Fruit fly (Drosophila melanogaster) whole organism, embryonic: ENCODE data around the gene CG45073.

Experiments used
- CG10366 ChIP-seq: fragments of 200-800 bp; sonication (Bioruptor generic); IDR thresholded peaks from 2 replicates; pipeline ENCODE4 v1.3.6; 2022; ENCODE audit warnings: missing biosample characterization, missing genetic modification characterization
- CG11504 ChIP-seq: fragments of 200-800 bp; sonication (Bioruptor generic); optimal IDR thresholded peaks from 3 replicates; lab custom pipeline; 2019; ENCODE audit warnings: missing biosample characterization, mild to moderate bottlenecking, missing genetic modification characterization, moderate library complexity
- CG14860 ChIP-seq: fragments of 200-800 bp; sonication (Bioruptor generic); IDR thresholded peaks from 3 replicates; pipeline ENCODE4 v1.3.6; 2022; ENCODE audit warnings: missing biosample characterization, missing genetic modification characterization; ENCODE audit not compliant: partially characterized antibody
- CG15073 ChIP-seq: fragments of 200-800 bp; sonication (Bioruptor generic); optimal IDR thresholded peaks from 2 replicates; lab custom pipeline; 2016; ENCODE audit warnings: missing biosample characterization, missing genetic modification characterization
- CG17385 ChIP-seq: fragments of 200-800 bp; sonication (Bioruptor generic); optimal IDR thresholded peaks from 3 replicates; lab custom pipeline; 2018; ENCODE audit warnings: missing biosample characterization, mild to moderate bottlenecking, missing genetic modification characterization
- CG18764 ChIP-seq: fragments of 200-800 bp; sonication (Bioruptor generic); optimal IDR thresholded peaks from 3 replicates; lab custom pipeline; 2016; ENCODE audit warnings: missing biosample characterization, missing genetic modification characterization
- CG2875 ChIP-seq: fragments of 200-800 bp; sonication (Bioruptor generic); optimal IDR thresholded peaks from 2 replicates; lab custom pipeline; 2017; ENCODE audit warnings: missing biosample characterization, mild to moderate bottlenecking, missing genetic modification characterization, missing genetic modification reagents
- CG3995 ChIP-seq: fragments of 200-800 bp; sonication (Bioruptor generic); optimal IDR thresholded peaks from 3 replicates; lab custom pipeline; 2016; ENCODE audit warnings: missing biosample characterization, missing genetic modification characterization
- CG7271 ChIP-seq: fragments of 200-800 bp; sonication (Bioruptor generic); optimal IDR thresholded peaks from 2 replicates; lab custom pipeline; 2018; ENCODE audit warnings: missing biosample characterization, mild to moderate bottlenecking, missing genetic modification characterization, moderate library complexity
- CG8281 ChIP-seq: fragments of 200-800 bp; sonication (Bioruptor generic); optimal IDR thresholded peaks from 2 replicates; lab custom pipeline; 2018; ENCODE audit warnings: missing biosample characterization, mild to moderate bottlenecking, missing genetic modification characterization, moderate library complexity
- CG8924 ChIP-seq: fragments of 200-800 bp; optimal IDR thresholded peaks from 3 replicates; lab custom pipeline; 2019; ENCODE audit warnings: missing biosample characterization, mild to moderate bottlenecking, missing genetic modification characterization, moderate library complexity
- CHES-1-like ChIP-seq: fragments of 200-800 bp; sonication (Bioruptor generic); optimal IDR thresholded peaks from 2 replicates; lab custom pipeline; 2016; ENCODE audit warnings: missing biosample characterization, missing genetic modification characterization
- CrebB ChIP-seq: fragments of 200-800 bp; sonication (Bioruptor generic); optimal IDR thresholded peaks from 3 replicates; lab custom pipeline; 2018; ENCODE audit warnings: missing biosample characterization, mild to moderate bottlenecking, missing genetic modification characterization
- D19B ChIP-seq: fragments of 200-800 bp; sonication (Bioruptor generic); optimal IDR thresholded peaks from 2 replicates; lab custom pipeline; 2017; ENCODE audit warnings: missing biosample characterization, mild to moderate bottlenecking, missing genetic modification characterization
- Dip2 ChIP-seq: fragments of 200-800 bp; sonication (Bioruptor generic); IDR thresholded peaks from 2 replicates; pipeline ENCODE4 v1.3.6; 2022; ENCODE audit warnings: missing biosample characterization, missing genetic modification characterization
- Dll ChIP-seq: fragments of 200-800 bp; sonication (Bioruptor generic); IDR thresholded peaks from 4 replicates; pipeline ENCODE4 v1.3.6; 2022; ENCODE audit warnings: missing biosample characterization, missing genetic modification characterization; ENCODE audit not compliant: partially characterized antibody
- Doc3 ChIP-seq: fragments of 200-800 bp; sonication (Bioruptor generic); IDR thresholded peaks from 3 replicates; pipeline ENCODE4 v1.3.6; 2022; ENCODE audit warnings: missing biosample characterization, missing genetic modification characterization; ENCODE audit not compliant: partially characterized antibody
- Eip74EF ChIP-seq, 2 experiments: fragments of 200-800 bp in 1 of 2; fragments of >200 bp in 1 of 2; sonication (Bioruptor generic) in 1 of 2; optimal IDR thresholded peaks; 2 replicates each; lab custom pipeline; 2017 to 2019; ENCODE audit warnings: missing biosample characterization in 2 of 2, missing genetic modification characterization in 2 of 2, mild to moderate bottlenecking in 1 of 2, moderate library complexity in 1 of 2
- HLHmδ ChIP-seq: fragments of 200-800 bp; sonication (Bioruptor generic); optimal IDR thresholded peaks from 2 replicates; lab custom pipeline; 2018; ENCODE audit warnings: missing biosample characterization, mild to moderate bottlenecking, missing genetic modification characterization, moderate library complexity
- PHDP ChIP-seq: fragments of 200-800 bp; sonication (Bioruptor generic); optimal IDR thresholded peaks from 3 replicates; lab custom pipeline; 2018; ENCODE audit warnings: missing biosample characterization, mild to moderate bottlenecking, missing genetic modification characterization, moderate library complexity
- Sox102F ChIP-seq: fragments of 200-800 bp; sonication (Bioruptor generic); optimal IDR thresholded peaks from 2 replicates; lab custom pipeline; 2018; ENCODE audit warnings: missing biosample characterization, mild to moderate bottlenecking, missing genetic modification characterization, moderate library complexity
- Xrp1 ChIP-seq: fragments of 200-800 bp; sonication (Bioruptor generic); IDR thresholded peaks from 2 replicates; pipeline ENCODE4 v1.3.6; 2022; ENCODE audit warnings: missing biosample characterization, missing genetic modification characterization
- ab ChIP-seq: fragments of 200-800 bp; sonication (Bioruptor generic); optimal IDR thresholded peaks from 2 replicates; lab custom pipeline; 2016; ENCODE audit warnings: missing biosample characterization, missing genetic modification characterization
- ash1 ChIP-seq: fragments of 200-800 bp; sonication (Bioruptor generic); optimal IDR thresholded peaks from 2 replicates; lab custom pipeline; 2018; ENCODE audit warnings: missing biosample characterization, mild to moderate bottlenecking, missing genetic modification characterization
- az2 ChIP-seq: fragments of 200-800 bp; sonication (Bioruptor generic); optimal IDR thresholded peaks from 3 replicates; lab custom pipeline; 2016; ENCODE audit warnings: missing biosample characterization, missing genetic modification characterization
- br ChIP-seq: fragments of >200 bp; optimal IDR thresholded peaks from 2 replicates; lab custom pipeline; 2017
- cad ChIP-seq: fragments of >200 bp; optimal IDR thresholded peaks from 2 replicates; lab custom pipeline; 2017; ENCODE audit warnings: missing biosample characterization, missing genetic modification characterization
- chn ChIP-seq: fragments of 200-800 bp; sonication (Bioruptor generic); optimal IDR thresholded peaks from 2 replicates; lab custom pipeline; 2016; ENCODE audit warnings: missing biosample characterization, missing genetic modification characterization
- corto ChIP-seq: fragments of 200-800 bp; sonication (Bioruptor generic); optimal IDR thresholded peaks from 2 replicates; lab custom pipeline; 2016; ENCODE audit warnings: missing biosample characterization, mild to moderate bottlenecking, missing genetic modification characterization, moderate library complexity
- dati ChIP-seq: fragments of 200-800 bp; sonication (Bioruptor generic); IDR thresholded peaks from 2 replicates; pipeline ENCODE4 v1.3.6; 2022; ENCODE audit warnings: missing biosample characterization, missing genetic modification characterization
- eve ChIP-seq, 2 experiments: fragments of >200 bp; optimal IDR thresholded peaks; 2 replicates each; lab custom pipeline; 2017; ENCODE audit warnings: missing biosample characterization in 2 of 2, missing genetic modification characterization in 2 of 2
- ewg ChIP-seq: fragments of 200-800 bp; sonication (Bioruptor generic); optimal IDR thresholded peaks from 3 replicates; lab custom pipeline; 2017; ENCODE audit warnings: mild to moderate bottlenecking, missing biosample characterization, missing genetic modification reagents, missing genetic modification characterization
- fu2 ChIP-seq: fragments of 200-800 bp; sonication (Bioruptor generic); optimal IDR thresholded peaks from 2 replicates; lab custom pipeline; 2016; ENCODE audit warnings: missing biosample characterization, missing genetic modification characterization
- her ChIP-seq: fragments of 200-800 bp; sonication (Bioruptor generic); optimal IDR thresholded peaks from 2 replicates; lab custom pipeline; 2016; ENCODE audit warnings: missing biosample characterization, missing genetic modification characterization
- kah ChIP-seq: fragments of 200-800 bp; sonication (Bioruptor generic); optimal IDR thresholded peaks from 2 replicates; lab custom pipeline; 2018; ENCODE audit warnings: missing biosample characterization, mild to moderate bottlenecking, missing genetic modification characterization
- klu ChIP-seq: fragments of 200-800 bp; sonication (Bioruptor generic); IDR thresholded peaks from 2 replicates; pipeline ENCODE4 v1.3.6; 2022; ENCODE audit warnings: missing biosample characterization, missing genetic modification characterization
- lab ChIP-seq: fragments of 200-800 bp; sonication (Bioruptor generic); optimal IDR thresholded peaks from 3 replicates; lab custom pipeline; 2017; ENCODE audit warnings: missing biosample characterization, missing genetic modification characterization, mild to moderate bottlenecking, moderate library complexity, missing genetic modification reagents
- mirr ChIP-seq: fragments of 200-800 bp; sonication (Bioruptor generic); optimal IDR thresholded peaks from 3 replicates; lab custom pipeline; 2018; ENCODE audit warnings: missing biosample characterization, mild to moderate bottlenecking, missing genetic modification characterization
- mld ChIP-seq: fragments of 200-800 bp; sonication (Bioruptor generic); IDR thresholded peaks from 3 replicates; pipeline ENCODE4 v1.3.6; 2022; ENCODE audit warnings: missing biosample characterization, missing genetic modification characterization; ENCODE audit not compliant: partially characterized antibody
- odd ChIP-seq: fragments of 200-800 bp; sonication (Bioruptor generic); optimal IDR thresholded peaks from 2 replicates; lab custom pipeline; 2017; ENCODE audit warnings: missing biosample characterization, mild to moderate bottlenecking, missing genetic modification characterization
- otp ChIP-seq: fragments of 200-800 bp; sonication (Bioruptor generic); IDR thresholded peaks from 3 replicates; pipeline ENCODE4, ENCODE4 v1.3.6; 2022; ENCODE audit warnings: missing biosample characterization, missing genetic modification characterization
- prd ChIP-seq, 3 experiments: fragments of >200 bp in 2 of 3; fragments of 200-800 bp in 1 of 3; sonication (Bioruptor generic) in 1 of 3; optimal IDR thresholded peaks in 2 of 3; IDR thresholded peaks in 1 of 3; 2 replicates in 2 of 3; 3 replicates in 1 of 3; pipeline versions ENCODE4 v1.3.6 to Lab custom; 2017 to 2022; ENCODE audit warnings: missing biosample characterization in 1 of 3, missing genetic modification characterization in 1 of 3
- pzg ChIP-seq: fragments of 200-800 bp; sonication (Bioruptor generic); optimal IDR thresholded peaks from 3 replicates; lab custom pipeline; 2018; ENCODE audit warnings: missing biosample characterization, mild to moderate bottlenecking, missing genetic modification characterization, moderate library complexity
- ro ChIP-seq: fragments of 200-800 bp; sonication (Bioruptor generic); IDR thresholded peaks from 2 replicates; pipeline ENCODE4 v1.3.6; 2022; ENCODE audit warnings: missing biosample characterization, missing genetic modification characterization
- sens-2 ChIP-seq: fragments of 200-800 bp; sonication (Bioruptor generic); IDR thresholded peaks from 2 replicates; pipeline ENCODE4 v1.3.6; 2022; ENCODE audit warnings: missing biosample characterization, missing genetic modification characterization
- sima ChIP-seq: fragments of 200-800 bp; sonication (Bioruptor generic); optimal IDR thresholded peaks from 2 replicates; lab custom pipeline; 2016; ENCODE audit warnings: missing biosample characterization, missing genetic modification characterization
- stc ChIP-seq: fragments of 200-800 bp; sonication (Bioruptor generic); IDR thresholded peaks from 2 replicates; pipeline ENCODE4 v1.3.6; 2022; ENCODE audit warnings: missing biosample characterization, missing genetic modification characterization
- tx ChIP-seq: fragments of 200-800 bp; sonication (Bioruptor generic); optimal IDR thresholded peaks from 2 replicates; lab custom pipeline; 2016; ENCODE audit warnings: missing biosample characterization, missing genetic modification characterization
- usp ChIP-seq: fragments of >200 bp; optimal IDR thresholded peaks from 2 replicates; lab custom pipeline; 2017; ENCODE audit warnings: missing biosample characterization, missing genetic modification characterization
- wdn ChIP-seq: fragments of 200-800 bp; sonication (Bioruptor generic); IDR thresholded peaks from 2 replicates; pipeline ENCODE4 v1.3.6; 2022; ENCODE audit warnings: missing biosample characterization, missing genetic modification characterization
- wek ChIP-seq: fragments of 200-800 bp; sonication (Bioruptor generic); optimal IDR thresholded peaks from 3 replicates; lab custom pipeline; 2018; ENCODE audit warnings: missing biosample characterization, mild to moderate bottlenecking, missing genetic modification characterization, moderate library complexity

The CG45073 gene

dm6 chr3R:30076088-30076487 is 48.4 kb downstream of the CG45073 start (continued):
- TF ChIP-seq CG7271 (tag; lab: Kevin White, UChicago): no peak
- TF ChIP-seq PHDP: no peak
- TF ChIP-seq ab (GFP tag; lab: Kevin White, UChicago): no peak
- no peak for TF ChIP-seq eve (GFP tag; optimal IDR thresholded peaks at IDR 0.05; lab: Kevin White, UChicago)
- TF ChIP-seq usp (GFP tag; lab: Kevin White, UChicago): no peak
- no peak for TF ChIP-seq CHES-1-like (GFP tag; lab: Kevin White, UChicago)
- TF ChIP-seq otp (GFP tag; lab: Robert Waterston, UW): no peak
- TF ChIP-seq HLHmδ (GFP tag; lab: Kevin White, UChicago): no peak
- TF ChIP-seq CG8281 (tag; lab: Kevin White, UChicago): no peak
- peak; percentile 29 for TF ChIP-seq tx (GFP tag; lab: Kevin White, UChicago)
- no peak for TF ChIP-seq lab
- TF ChIP-seq fu2 (GFP tag; lab: Kevin White, UChicago): no peak
- TF ChIP-seq wdn (GFP tag; lab: Robert Waterston, UW): no peak
- TF ChIP-seq her (GFP tag; lab: Kevin White, UChicago): no peak
- no peak for TF ChIP-seq Dip2 (GFP tag; lab: Robert Waterston, UW)
- TF ChIP-seq CG11504 (tag; lab: Kevin White, UChicago): no peak
- peak; percentile 55; the same call in 1 of the 2 replicates for TF ChIP-seq Xrp1
- TF ChIP-seq pzg (GFP tag; lab: Kevin White, UChicago): no peak
- no peak for TF ChIP-seq Eip74EF (GFP tag; optimal IDR thresholded peaks at IDR 0.05; lab: Kevin White, UChicago)
- TF ChIP-seq mirr (GFP tag; lab: Kevin White, UChicago): no peak
- no peak for TF ChIP-seq stc (GFP tag; lab: Robert Waterston, UW)
- no peak for TF ChIP-seq kah
- no peak for TF ChIP-seq D19B (GFP tag; lab: Kevin White, UChicago)
- no peak for TF ChIP-seq CG3995 (GFP tag; lab: Kevin White, UChicago)
- no peak for TF ChIP-seq br
- TF ChIP-seq Dll (GFP tag; lab: Robert Waterston, UW): no peak
- no peak for TF ChIP-seq CrebB (tag; lab: Kevin White, UChicago)
- no peak for TF ChIP-seq ash1
- TF ChIP-seq CG8924 (tag; lab: Kevin White, UChicago): no peak
- peak; percentile 26; the same call in 1 of the 2 replicates for TF ChIP-seq CG10366 (GFP tag; lab: Robert Waterston, UW)
- no peak for TF ChIP-seq sens-2 (GFP tag; lab: Robert Waterston, UW)
- TF ChIP-seq CG18764 (GFP tag; lab: Kevin White, UChicago): no peak
- TF ChIP-seq corto (GFP tag; lab: Kevin White, UChicago): no peak
- TF ChIP-seq prd (optimal IDR thresholded peaks at IDR 0.05; lab: Kevin White, UChicago): no peak
- peak; percentile 47; the same call in 1 of the 3 replicates for TF ChIP-seq prd (GFP tag; IDR thresholded peaks at IDR 0.05; lab: Robert Waterston, UW)
- 0 out of 3 replicates have a peak, but pooled peaks have one; percentile 35 for TF ChIP-seq CG14860
- TF ChIP-seq sima: no peak
- no peak for TF ChIP-seq CG15073 (GFP tag; lab: Kevin White, UChicago)
- peak; percentile 26 for TF ChIP-seq az2 (GFP tag; lab: Kevin White, UChicago)
- TF ChIP-seq cad (GFP tag; lab: Kevin White, UChicago): no peak
- TF ChIP-seq CG17385 (GFP tag; lab: Kevin White, UChicago): no peak
- TF ChIP-seq wek (GFP tag; lab: Kevin White, UChicago): no peak
- TF ChIP-seq ro (GFP tag; lab: Robert Waterston, UW): no peak
- TF ChIP-seq chn: peak; percentile 8
- no peak for TF ChIP-seq odd (GFP tag; lab: Kevin White, UChicago)
- TF ChIP-seq ewg (GFP tag; lab: Kevin White, UChicago): no peak
- peak; percentile 41 for TF ChIP-seq Sox102F (GFP tag; lab: Kevin White, UChicago)
- TF ChIP-seq CG2875: no peak
- no peak for TF ChIP-seq dati (GFP tag; lab: Robert Waterston, UW)
- TF ChIP-seq Doc3 (GFP tag; lab: Robert Waterston, UW): no peak
- no peak for TF ChIP-seq klu (GFP tag; lab: Robert Waterston, UW)
- TF ChIP-seq mld (GFP tag; lab: Robert Waterston, UW): no peak
